Worm (Caenorhabditis elegans): ENCODE measurements around the gene atf-2.
A peak's percentile ranks its signal among the peaks of the same experiment; 100 is the strongest.

atf-2 gene

ce11 chrII:8789828-8790558 is 38.2 kb downstream of the atf-2 start, which contains the start of gene F07H5.13 (continued):
- TF ChIP-seq nhr-28 (tag; optimal IDR thresholded peaks at IDR 0.05) (no peak), lsy-2 (tag; optimal IDR thresholded peaks at IDR 0.05) (peak; percentile 20 to 80), ces-1 (GFP tag; optimal IDR thresholded peaks at IDR 0.05) (no peak), rbr-2 (tag; optimal IDR thresholded peaks at IDR 0.05) (peak; percentile 33), nhr-102 (tag; optimal IDR thresholded peaks at IDR 0.05) (peak; percentile 71), nhr-10 (tag; optimal IDR thresholded peaks at IDR 0.05) (no peak), zfp-2 (tag; optimal IDR thresholded peaks at IDR 0.05) (no peak), zag-1 (tag; optimal IDR thresholded peaks at IDR 0.05) (no peak), dmd-9 (GFP tag; IDR thresholded peaks at IDR 0.05) (no peak), ztf-7 (tag; optimal IDR thresholded peaks at IDR 0.05) (no peak), madf-9 (GFP tag; conservative IDR thresholded peaks at IDR 0.05) (no peak), dmd-8 (GFP tag; IDR thresholded peaks at IDR 0.05) (no peak), spr-1 (tag; optimal IDR thresholded peaks at IDR 0.05) (peak; percentile 24), lin-13 (GFP tag; optimal IDR thresholded peaks at IDR 0.05) (peak; percentile 48), daf-16 (GFP tag; optimal IDR thresholded peaks at IDR 0.05) (peak in 1 of 2 experiments; percentile 33), daf-16 (tag; optimal IDR thresholded peaks at IDR 0.05) (peak; percentile 57), F44E2.7 (GFP tag; IDR thresholded peaks at IDR 0.05) (0 out of 2 replicates have a peak, but pooled peaks have one; percentile 9), nhr-237 (tag; optimal IDR thresholded peaks at IDR 0.05) (no peak), R02D3.7 (tag; optimal IDR thresholded peaks at IDR 0.05) (no peak), hlh-11 (tag; optimal IDR thresholded peaks at IDR 0.05) (peak; percentile 21), egl-43 (GFP tag; IDR thresholded peaks at IDR 0.05) (no peak), mdl-1 (tag; optimal IDR thresholded peaks at IDR 0.05) (no peak), nhr-41 (GFP tag; IDR thresholded peaks at IDR 0.05) (no peak), F37D6.2 (tag; optimal IDR thresholded peaks at IDR 0.05) (no peak), ZK546.5 (tag; optimal IDR thresholded peaks at IDR 0.05) (no peak), aha-1 (tag) (no peak), attf-4 (tag; optimal IDR thresholded peaks at IDR 0.05) (no peak), nhr-25 (tag; optimal IDR thresholded peaks at IDR 0.05; ENCODE audit: borderline replicate concordance, insufficient read depth) (peak; percentile 43), daf-12 (tag; optimal IDR thresholded peaks at IDR 0.05) (no peak), pha-4 (GFP tag; IDR thresholded peaks at IDR 0.05) (no peak), pha-4 (tag; optimal IDR thresholded peaks at IDR 0.05) (no peak), T26A8.4 (GFP tag; IDR thresholded peaks at IDR 0.05) (peak; percentile 89), lin-39 (tag; optimal IDR thresholded peaks at IDR 0.05) (no peak), mxl-2 (GFP tag; conservative IDR thresholded peaks at IDR 0.05) (no peak), lim-7 (GFP tag; IDR thresholded peaks at IDR 0.05) (no peak), duxl-1 (tag; optimal IDR thresholded peaks at IDR 0.05; ENCODE audit: poor library complexity) (peak; percentile 30), aly-2 (tag; optimal IDR thresholded peaks at IDR 0.05) (no peak), madf-5 (GFP tag; IDR thresholded peaks at IDR 0.05) (no peak), ctbp-1 (GFP tag; IDR thresholded peaks at IDR 0.05) (peak; percentile 27; the same call in 1 of the 2 replicates), jun-1 (tag; optimal IDR thresholded peaks at IDR 0.05) (no peak), daf-8 (GFP tag; IDR thresholded peaks at IDR 0.05) (no peak), tra-1 (GFP tag; IDR thresholded peaks at IDR 0.05) (no peak), fos-1 (tag; optimal IDR thresholded peaks at IDR 0.05) (no peak), nhr-48 (tag; optimal IDR thresholded peaks at IDR 0.05) (peak; percentile 39), Y5F2A.4 (GFP tag; optimal IDR thresholded peaks at IDR 0.05) (no peak), spr-3 (GFP tag; optimal IDR thresholded peaks at IDR 0.05) (peak; percentile 6), lin-38 (GFP tag; IDR thresholded peaks at IDR 0.05) (peak; percentile 44), skn-1 (tag; optimal IDR thresholded peaks at IDR 0.05) (no peak), unc-130 (GFP tag; optimal IDR thresholded peaks at IDR 0.05) (no peak), mxl-3 (GFP tag; optimal IDR thresholded peaks at IDR 0.05) (no peak), Y75B8A.6 (GFP tag; IDR thresholded peaks at IDR 0.05) (no peak), mep-1 (tag; optimal IDR thresholded peaks at IDR 0.05) (peak; percentile 83)
